Fruit fly (Drosophila melanogaster) whole organism, embryonic: ENCODE data around the gene CG44261.

Source experiments
- Abd-B ChIP-seq: fragments of 200-800 bp; sonication (Bioruptor generic); optimal IDR thresholded peaks from 2 replicates; lab custom pipeline; 2018; ENCODE audit warnings: missing biosample characterization, mild to moderate bottlenecking, missing genetic modification characterization, moderate library complexity
- B-H2 ChIP-seq: fragments of 200-800 bp; sonication (Bioruptor generic); optimal IDR thresholded peaks from 2 replicates; lab custom pipeline; 2018; ENCODE audit warnings: missing biosample characterization, mild to moderate bottlenecking, missing genetic modification characterization
- BEAF-32 ChIP-seq: fragments of 200-800 bp; sonication (Bioruptor generic); optimal IDR thresholded peaks from 3 replicates; lab custom pipeline; 2017; ENCODE audit warnings: missing biosample characterization, missing genetic modification characterization, mild to moderate bottlenecking, moderate library complexity, missing genetic modification reagents
- CG11456 ChIP-seq: fragments of 200-800 bp; sonication (Bioruptor generic); IDR thresholded peaks from 3 replicates; pipeline ENCODE4 v1.3.6; 2022; ENCODE audit warnings: missing biosample characterization, missing genetic modification characterization
- CG11560 ChIP-seq: fragments of 200-800 bp; sonication (Bioruptor generic); IDR thresholded peaks from 3 replicates; pipeline ENCODE4 v1.3.6; 2022; ENCODE audit warnings: missing biosample characterization, missing genetic modification characterization
- CG12071 ChIP-seq: fragments of 200-800 bp; sonication (Bioruptor generic); optimal IDR thresholded peaks from 3 replicates; lab custom pipeline; 2018; ENCODE audit warnings: missing biosample characterization, mild to moderate bottlenecking, missing genetic modification characterization
- CG12299 ChIP-seq: fragments of 200-800 bp; sonication (Bioruptor generic); optimal IDR thresholded peaks from 2 replicates; lab custom pipeline; 2018; ENCODE audit warnings: missing biosample characterization, mild to moderate bottlenecking, missing genetic modification characterization
- CG15479 ChIP-seq: fragments of 200-800 bp; sonication (Bioruptor generic); optimal IDR thresholded peaks from 3 replicates; lab custom pipeline; 2019; ENCODE audit warnings: missing biosample characterization, mild to moderate bottlenecking, missing genetic modification characterization, moderate library complexity
- CG17361 ChIP-seq: fragments of 200-800 bp; sonication (Bioruptor generic); IDR thresholded peaks from 3 replicates; pipeline ENCODE4 v1.3.6; 2022; ENCODE audit warnings: missing biosample characterization, missing genetic modification characterization
- CG3065 ChIP-seq: fragments of 200-800 bp; sonication (Bioruptor generic); optimal IDR thresholded peaks from 2 replicates; lab custom pipeline; 2016; ENCODE audit warnings: missing biosample characterization, missing genetic modification characterization
- CG3163 ChIP-seq: fragments of 200-800 bp; sonication (Bioruptor generic); optimal IDR thresholded peaks from 3 replicates; lab custom pipeline; 2016; ENCODE audit warnings: missing biosample characterization, missing genetic modification characterization
- CG34224 ChIP-seq: fragments of 200-800 bp; sonication (Bioruptor generic); IDR thresholded peaks from 3 replicates; pipeline ENCODE4 v1.3.6; 2022; ENCODE audit warnings: missing biosample characterization, missing genetic modification characterization; ENCODE audit not compliant: partially characterized antibody
- CG6272 ChIP-seq: fragments of 200-800 bp; sonication (Bioruptor generic); IDR thresholded peaks from 2 replicates; pipeline ENCODE4 v1.3.6; 2022; ENCODE audit warnings: missing biosample characterization, missing genetic modification characterization
- CG6765 ChIP-seq: fragments of 200-800 bp; sonication (Bioruptor generic); optimal IDR thresholded peaks from 3 replicates; lab custom pipeline; 2017; ENCODE audit warnings: missing biosample characterization, mild to moderate bottlenecking, missing genetic modification characterization
- CG9609 ChIP-seq: fragments of 200-800 bp; sonication (Bioruptor generic); optimal IDR thresholded peaks from 3 replicates; lab custom pipeline; 2016; ENCODE audit warnings: missing biosample characterization, missing genetic modification characterization
- Chrac-16 ChIP-seq: fragments of 200-800 bp; sonication (Bioruptor generic); optimal IDR thresholded peaks from 3 replicates; lab custom pipeline; 2016; ENCODE audit warnings: missing biosample characterization, missing genetic modification characterization
- CoRest ChIP-seq: fragments of 200-800 bp; sonication (Bioruptor generic); optimal IDR thresholded peaks from 3 replicates; lab custom pipeline; 2018; ENCODE audit warnings: missing biosample characterization, mild to moderate bottlenecking, missing genetic modification characterization, moderate library complexity
- Dek ChIP-seq: fragments of 200-800 bp; sonication (Bioruptor generic); optimal IDR thresholded peaks from 3 replicates; lab custom pipeline; 2019; ENCODE audit warnings: missing biosample characterization, mild to moderate bottlenecking, missing genetic modification characterization, moderate library complexity
- H2.0 ChIP-seq: fragments of 200-800 bp; sonication (Bioruptor generic); IDR thresholded peaks from 2 replicates; pipeline ENCODE4 v1.3.6; 2022; ENCODE audit warnings: missing biosample characterization, missing genetic modification characterization
- Hr78 ChIP-seq, 2 experiments: fragments of 200-800 bp in 1 of 2; fragments of >200 bp in 1 of 2; sonication (Bioruptor generic) in 1 of 2; optimal IDR thresholded peaks; 2 replicates each; lab custom pipeline; 2017 to 2019; ENCODE audit warnings: missing biosample characterization in 2 of 2, missing genetic modification characterization in 2 of 2, mild to moderate bottlenecking in 1 of 2, moderate library complexity in 1 of 2
- Jarid2 ChIP-seq: fragments of 200-800 bp; sonication (Bioruptor generic); optimal IDR thresholded peaks from 3 replicates; lab custom pipeline; 2017; ENCODE audit warnings: mild to moderate bottlenecking, missing biosample characterization, missing genetic modification reagents, missing genetic modification characterization
- Lim3 ChIP-seq: fragments of 200-800 bp; sonication (Bioruptor generic); IDR thresholded peaks from 2 replicates; pipeline ENCODE4 v1.3.6; 2022; ENCODE audit warnings: missing biosample characterization, missing genetic modification characterization
- Lpt ChIP-seq: fragments of >200 bp; optimal IDR thresholded peaks from 2 replicates; lab custom pipeline; 2018; ENCODE audit warnings: missing biosample characterization, missing genetic modification characterization
- Optix ChIP-seq: fragments of 200-800 bp; sonication (Bioruptor generic); IDR thresholded peaks from 3 replicates; pipeline ENCODE4 v1.3.6; 2022; ENCODE audit warnings: missing biosample characterization, missing genetic modification characterization
- Rfx ChIP-seq: fragments of 200-800 bp; sonication (Bioruptor generic); IDR thresholded peaks from 2 replicates; pipeline ENCODE4 v1.3.6; 2022; ENCODE audit warnings: missing biosample characterization, missing genetic modification characterization
- Sox100B ChIP-seq: fragments of 200-800 bp; sonication (Bioruptor generic); optimal IDR thresholded peaks from 3 replicates; lab custom pipeline; 2018; ENCODE audit warnings: missing biosample characterization, mild to moderate bottlenecking, missing genetic modification characterization
- Ssrp ChIP-seq: fragments of 200-800 bp; sonication (Bioruptor generic); optimal IDR thresholded peaks from 2 replicates; lab custom pipeline; 2018; ENCODE audit warnings: missing biosample characterization, mild to moderate bottlenecking, missing genetic modification characterization, moderate library complexity
- Taf1 ChIP-seq: fragments of 200-800 bp; sonication (Bioruptor generic); IDR thresholded peaks from 2 replicates; pipeline ENCODE4 v1.3.6; 2022; ENCODE audit warnings: missing biosample characterization, missing genetic modification characterization
- bcd ChIP-seq: fragments of 200-800 bp; sonication (Bioruptor generic); optimal IDR thresholded peaks from 2 replicates; lab custom pipeline; 2017; ENCODE audit warnings: missing biosample characterization, mild to moderate bottlenecking, missing genetic modification characterization
- cas ChIP-seq: fragments of 200-800 bp; sonication (Bioruptor generic); IDR thresholded peaks from 2 replicates; pipeline ENCODE4 v1.3.6; 2022; ENCODE audit warnings: missing biosample characterization, missing genetic modification characterization
- chinmo ChIP-seq: fragments of 200-800 bp; sonication (Bioruptor generic); IDR thresholded peaks from 4 replicates; pipeline ENCODE4 v1.3.6; 2022; ENCODE audit warnings: missing biosample characterization, missing genetic modification characterization; ENCODE audit not compliant: partially characterized antibody
- crc ChIP-seq: fragments of 200-800 bp; sonication (Bioruptor generic); optimal IDR thresholded peaks from 2 replicates; lab custom pipeline; 2016; ENCODE audit warnings: missing biosample characterization, missing genetic modification characterization
- danr ChIP-seq: fragments of 200-800 bp; sonication (Bioruptor generic); IDR thresholded peaks from 2 replicates; pipeline ENCODE4 v1.3.6; 2022; ENCODE audit warnings: missing biosample characterization, missing genetic modification characterization
- dmrt99B ChIP-seq: fragments of 200-800 bp; sonication (Bioruptor generic); optimal IDR thresholded peaks from 2 replicates; lab custom pipeline; 2018; ENCODE audit warnings: missing biosample characterization, mild to moderate bottlenecking, missing genetic modification characterization, moderate library complexity
- fd102C ChIP-seq: fragments of 200-800 bp; sonication (Bioruptor generic); optimal IDR thresholded peaks from 2 replicates; lab custom pipeline; 2018; ENCODE audit warnings: missing biosample characterization, mild to moderate bottlenecking, missing genetic modification characterization, moderate library complexity
- gce ChIP-seq: fragments of 200-800 bp; sonication (Bioruptor generic); IDR thresholded peaks from 3 replicates; pipeline ENCODE4 v1.3.6; 2022; ENCODE audit warnings: missing biosample characterization, missing genetic modification characterization
- klu ChIP-seq: fragments of 200-800 bp; sonication (Bioruptor generic); IDR thresholded peaks from 2 replicates; pipeline ENCODE4 v1.3.6; 2022; ENCODE audit warnings: missing biosample characterization, missing genetic modification characterization
- knrl ChIP-seq: fragments of 200-800 bp; sonication (Bioruptor generic); IDR thresholded peaks from 3 replicates; pipeline ENCODE4 v1.3.6; 2022; ENCODE audit warnings: missing biosample characterization, missing genetic modification characterization; ENCODE audit not compliant: partially characterized antibody
- nau ChIP-seq: fragments of 200-800 bp; sonication (Bioruptor generic); optimal IDR thresholded peaks from 3 replicates; lab custom pipeline; 2017; ENCODE audit warnings: missing biosample characterization, mild to moderate bottlenecking, missing genetic modification characterization, missing genetic modification reagents
- nom ChIP-seq: fragments of 200-800 bp; sonication (Bioruptor generic); optimal IDR thresholded peaks from 2 replicates; lab custom pipeline; 2017; ENCODE audit warnings: missing biosample characterization, missing genetic modification characterization, mild to moderate bottlenecking, moderate library complexity, missing genetic modification reagents
- prd ChIP-seq, 3 experiments: fragments of >200 bp in 2 of 3; fragments of 200-800 bp in 1 of 3; sonication (Bioruptor generic) in 1 of 3; optimal IDR thresholded peaks in 2 of 3; IDR thresholded peaks in 1 of 3; 2 replicates in 2 of 3; 3 replicates in 1 of 3; pipeline versions ENCODE4 v1.3.6 to Lab custom; 2017 to 2022; ENCODE audit warnings: missing biosample characterization in 1 of 3, missing genetic modification characterization in 1 of 3
- pros ChIP-seq: fragments of 200-800 bp; sonication (Bioruptor generic); optimal IDR thresholded peaks from 3 replicates; lab custom pipeline; 2019; ENCODE audit warnings: missing biosample characterization, mild to moderate bottlenecking, missing genetic modification characterization, moderate library complexity
- run ChIP-seq: fragments of 200-800 bp; sonication (Bioruptor generic); optimal IDR thresholded peaks from 3 replicates; lab custom pipeline; 2018; ENCODE audit warnings: missing biosample characterization, mild to moderate bottlenecking, missing genetic modification characterization
- schlank ChIP-seq: fragments of 200-800 bp; sonication (Bioruptor generic); optimal IDR thresholded peaks from 2 replicates; lab custom pipeline; 2018; ENCODE audit warnings: missing biosample characterization, mild to moderate bottlenecking, missing genetic modification characterization
- slbo ChIP-seq: fragments of 200-800 bp; sonication (Bioruptor generic); IDR thresholded peaks from 2 replicates; pipeline ENCODE4 v1.3.6; 2022; ENCODE audit warnings: missing biosample characterization, missing genetic modification characterization
- so ChIP-seq: fragments of 200-800 bp; sonication (Bioruptor generic); IDR thresholded peaks from 3 replicates; pipeline ENCODE4 v1.3.6; 2022; ENCODE audit warnings: missing biosample characterization, missing genetic modification characterization
- tup ChIP-seq: fragments of 200-800 bp; sonication (Bioruptor generic); optimal IDR thresholded peaks from 2 replicates; lab custom pipeline; 2016; ENCODE audit warnings: missing biosample characterization, mild to moderate bottlenecking, missing genetic modification characterization, moderate library complexity
- tx ChIP-seq: fragments of 200-800 bp; sonication (Bioruptor generic); optimal IDR thresholded peaks from 2 replicates; lab custom pipeline; 2016; ENCODE audit warnings: missing biosample characterization, missing genetic modification characterization
- wor ChIP-seq: fragments of 200-800 bp; sonication (Bioruptor generic); IDR thresholded peaks from 2 replicates; pipeline ENCODE4 v1.3.6; 2022; ENCODE audit warnings: missing biosample characterization, missing genetic modification characterization

Gene CG44261

DNA sequence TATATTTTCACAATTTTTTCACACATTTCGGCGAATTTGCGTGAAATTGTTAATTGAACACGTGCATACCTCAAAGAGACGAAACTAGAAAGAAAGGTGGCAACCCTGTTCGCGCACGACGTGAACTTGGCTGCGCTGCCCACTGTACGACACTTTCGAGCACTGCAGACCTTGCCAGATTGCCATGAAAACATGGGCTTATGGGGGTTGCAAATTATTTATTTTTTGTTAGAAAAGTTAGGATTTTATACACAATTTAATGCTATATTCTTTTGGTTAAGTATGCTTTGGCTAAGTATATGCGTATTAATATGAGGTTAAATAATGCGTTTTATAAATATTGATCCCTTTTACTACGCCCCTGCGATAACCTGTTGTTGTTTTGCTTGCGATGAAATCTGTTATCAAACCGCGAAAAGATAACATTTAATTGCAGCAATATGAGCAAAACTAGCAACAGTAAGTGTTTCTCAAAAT lies 6.8 kb downstream of the CG44261 start, which contains the start of the genes RpL34b and CG8132 (continued):
- TF ChIP-seq BEAF-32 (GFP tag; lab: Kevin White, UChicago) (peak; percentile 70), so (GFP tag; lab: Robert Waterston, UW) (peak; percentile 90), Chrac-16 (GFP tag; lab: Kevin White, UChicago) (peak; percentile 96), CG6765 (peak; percentile 94), run (tag; lab: Kevin White, UChicago) (peak; percentile 95), CG11560 (tag; lab: Robert Waterston, UW) (peak; percentile 86), crc (GFP tag; lab: Kevin White, UChicago) (peak; percentile 85), Dek (tag; lab: Kevin White, UChicago) (peak; percentile 96), Lpt (GFP tag; lab: Kevin White, UChicago) (no peak), Ssrp (peak; percentile 93), CG9609 (GFP tag; lab: Kevin White, UChicago) (peak; percentile 96), dmrt99B (tag; lab: Kevin White, UChicago) (peak; percentile 91), CG12299 (peak; percentile 96), schlank (tag; lab: Kevin White, UChicago) (peak; percentile 96), tup (peak; percentile 92), prd (optimal IDR thresholded peaks at IDR 0.05; lab: Kevin White, UChicago) (no peak), prd (GFP tag; IDR thresholded peaks at IDR 0.05; lab: Robert Waterston, UW) (peak; percentile 97), Hr78 (GFP tag; optimal IDR thresholded peaks at IDR 0.05; lab: Kevin White, UChicago) (no peak), H2.0 (GFP tag; lab: Robert Waterston, UW) (peak; percentile 91), Sox100B (no peak), CG34224 (GFP tag; lab: Robert Waterston, UW) (no peak), CG12071 (peak; percentile 91), CG17361 (GFP tag; lab: Robert Waterston, UW) (peak; percentile 95), CoRest (peak; percentile 96), CG6272 (GFP tag; lab: Robert Waterston, UW) (peak; percentile 94), CG11456 (GFP tag; lab: Robert Waterston, UW) (peak; percentile 99), Lim3 (GFP tag; lab: Robert Waterston, UW) (peak; percentile 62; the same call in 1 of the 2 replicates), CG3065 (GFP tag; lab: Kevin White, UChicago) (peak; percentile 88), Optix (GFP tag; lab: Robert Waterston, UW) (peak; percentile 86), klu (GFP tag; lab: Robert Waterston, UW) (peak; percentile 94), slbo (GFP tag; lab: Robert Waterston, UW) (peak; percentile 98), B-H2 (GFP tag; lab: Kevin White, UChicago) (peak; percentile 99), wor (GFP tag; lab: Robert Waterston, UW) (peak; percentile 80), fd102C (GFP tag; lab: Kevin White, UChicago) (peak; percentile 91), danr (peak; percentile 91), cas (GFP tag; lab: Robert Waterston, UW) (peak; percentile 86), tx (GFP tag; lab: Kevin White, UChicago) (peak; percentile 95), nom (peak; percentile 90), gce (peak; percentile 90), Taf1 (GFP tag; lab: Robert Waterston, UW) (peak; percentile 89), Jarid2 (GFP tag; lab: Kevin White, UChicago) (peak; percentile 78), Rfx (peak; percentile 99), knrl (GFP tag; lab: Robert Waterston, UW) (peak; percentile 61), pros (GFP tag; lab: Kevin White, UChicago) (peak; percentile 53), CG3163 (GFP tag; lab: Kevin White, UChicago) (peak; percentile 86), chinmo (GFP tag; lab: Robert Waterston, UW) (0 out of 4 replicates have a peak, but pooled peaks have one; percentile 16), bcd (GFP tag; lab: Kevin White, UChicago) (peak; percentile 97), nau (GFP tag; lab: Kevin White, UChicago) (no peak), Abd-B (GFP tag; lab: Kevin White, UChicago) (peak; percentile 94), CG15479 (peak; percentile 55)
